Fruit fly (Drosophila melanogaster) whole organism, pupa: ENCODE measurements around the gene CG14100.

Experiments
- CG10348 ChIP-seq: fragments of 200-800 bp; sonication (Bioruptor generic); IDR thresholded peaks from 2 replicates; pipeline ENCODE4 v1.3.6; 2022; ENCODE audit warnings: missing biosample characterization, missing genetic modification characterization
- CG14655 ChIP-seq: fragments of 200-800 bp; sonication (Bioruptor generic); optimal IDR thresholded peaks from 3 replicates; lab custom pipeline; 2017; ENCODE audit warnings: mild to moderate bottlenecking, missing biosample characterization, missing genetic modification reagents, missing genetic modification characterization
- CG17806 ChIP-seq: fragments of 200-800 bp; sonication (Bioruptor generic); optimal IDR thresholded peaks from 2 replicates; lab custom pipeline; 2018; ENCODE audit warnings: missing biosample characterization, mild to moderate bottlenecking, missing genetic modification characterization, moderate library complexity
- CG34367 ChIP-seq: fragments of 200-800 bp; sonication (Bioruptor generic); optimal IDR thresholded peaks from 2 replicates; lab custom pipeline; 2018; ENCODE audit warnings: missing biosample characterization, mild to moderate bottlenecking, missing genetic modification characterization
- CG8301 ChIP-seq: fragments of 200-800 bp; sonication (Bioruptor generic); optimal IDR thresholded peaks from 2 replicates; lab custom pipeline; 2018; ENCODE audit warnings: missing biosample characterization, mild to moderate bottlenecking, missing genetic modification characterization
- D1 ChIP-seq: fragments of 200-800 bp; sonication (Bioruptor generic); optimal IDR thresholded peaks from 2 replicates; lab custom pipeline; 2018; ENCODE audit warnings: missing biosample characterization, mild to moderate bottlenecking, missing genetic modification characterization, moderate library complexity
- EcR ChIP-seq: fragments of 200-800 bp; sonication (Bioruptor generic); optimal IDR thresholded peaks from 3 replicates; lab custom pipeline; 2019; ENCODE audit warnings: missing biosample characterization, missing genetic modification characterization, mild to moderate bottlenecking, moderate library complexity, missing genetic modification reagents
- Ets98B ChIP-seq: fragments of 200-800 bp; sonication (Bioruptor generic); IDR thresholded peaks from 2 replicates; pipeline ENCODE4 v1.3.6; 2022; ENCODE audit warnings: missing biosample characterization, missing genetic modification characterization
- fd96Ca ChIP-seq: fragments of 200-800 bp; sonication (Bioruptor generic); IDR thresholded peaks from 3 replicates; pipeline ENCODE4 v1.3.6; 2022; ENCODE audit warnings: missing biosample characterization, missing genetic modification characterization
- rn ChIP-seq: fragments of 200-800 bp; sonication (Bioruptor generic); IDR thresholded peaks from 2 replicates; pipeline ENCODE4 v1.3.6; 2022; ENCODE audit warnings: missing biosample characterization, missing genetic modification characterization

dm6 chr3L:19601413-19601812 lies 11.1 kb upstream of the CG14100 start, which contains the start of gene CG9368:
- TF ChIP-seq D1 (tag; lab: Kevin White, UChicago) (no peak), CG8301 (tag; lab: Kevin White, UChicago) (no peak), CG10348 (GFP tag; lab: Robert Waterston, UW) (no peak), CG17806 (tag; lab: Kevin White, UChicago) (no peak), CG14655 (no peak), rn (GFP tag; lab: Robert Waterston, UW) (no peak), CG34367 (no peak), EcR (GFP tag; lab: Kevin White, UChicago) (no peak), Ets98B (GFP tag; lab: Robert Waterston, UW) (no peak), fd96Ca (GFP tag; lab: Robert Waterston, UW) (no peak)
